Fruit fly (Drosophila melanogaster) whole organism, embryonic: ENCODE data around the gene AnxB9.

Experiments
- ATbp ChIP-seq: fragments of 200-800 bp; sonication (Bioruptor generic); optimal IDR thresholded peaks from 2 replicates; lab custom pipeline; 2017; ENCODE audit warnings: missing biosample characterization, mild to moderate bottlenecking, missing genetic modification characterization, missing genetic modification reagents
- Abd-B ChIP-seq: fragments of 200-800 bp; sonication (Bioruptor generic); optimal IDR thresholded peaks from 2 replicates; lab custom pipeline; 2018; ENCODE audit warnings: missing biosample characterization, mild to moderate bottlenecking, missing genetic modification characterization, moderate library complexity
- Aef1 ChIP-seq: fragments of 200-800 bp; sonication (Bioruptor generic); IDR thresholded peaks from 3 replicates; pipeline ENCODE4 v1.3.6; 2022; ENCODE audit warnings: missing biosample characterization, missing genetic modification characterization
- CG1024 ChIP-seq: fragments of 200-800 bp; sonication (Bioruptor generic); IDR thresholded peaks from 2 replicates; pipeline ENCODE4 v1.3.6; 2022; ENCODE audit warnings: missing biosample characterization, missing genetic modification characterization
- CG10654 ChIP-seq: fragments of 200-800 bp; sonication (Bioruptor generic); optimal IDR thresholded peaks from 2 replicates; lab custom pipeline; 2016; ENCODE audit warnings: missing biosample characterization, missing genetic modification characterization
- CG11093 ChIP-seq: fragments of 200-800 bp; sonication (Bioruptor generic); IDR thresholded peaks from 3 replicates; pipeline ENCODE4 v1.3.6; 2022; ENCODE audit warnings: missing biosample characterization, missing genetic modification characterization
- CG11247 ChIP-seq: fragments of 200-800 bp; sonication (Bioruptor generic); IDR thresholded peaks from 2 replicates; pipeline ENCODE4 v1.3.6; 2022; ENCODE audit warnings: missing biosample characterization, missing genetic modification characterization
- CG11504 ChIP-seq: fragments of 200-800 bp; sonication (Bioruptor generic); optimal IDR thresholded peaks from 3 replicates; lab custom pipeline; 2019; ENCODE audit warnings: missing biosample characterization, mild to moderate bottlenecking, missing genetic modification characterization, moderate library complexity
- CG12391 ChIP-seq: fragments of 200-800 bp; sonication (Bioruptor generic); optimal IDR thresholded peaks from 3 replicates; lab custom pipeline; 2018; ENCODE audit warnings: missing biosample characterization, mild to moderate bottlenecking, missing genetic modification characterization, moderate library complexity
- CG1602 ChIP-seq: fragments of 200-800 bp; sonication (Bioruptor generic); optimal IDR thresholded peaks from 3 replicates; lab custom pipeline; 2016; ENCODE audit warnings: missing biosample characterization, missing genetic modification characterization
- CG1647 ChIP-seq: fragments of 200-800 bp; sonication (Bioruptor generic); optimal IDR thresholded peaks from 3 replicates; lab custom pipeline; 2016; ENCODE audit warnings: missing biosample characterization, missing genetic modification characterization
- CG17568 ChIP-seq: fragments of 200-800 bp; sonication (Bioruptor generic); optimal IDR thresholded peaks from 2 replicates; lab custom pipeline; 2018; ENCODE audit warnings: missing biosample characterization, mild to moderate bottlenecking, missing genetic modification characterization, moderate library complexity
- CG17912 ChIP-seq: fragments of 200-800 bp; sonication (Bioruptor generic); optimal IDR thresholded peaks from 2 replicates; lab custom pipeline; 2018; ENCODE audit warnings: missing biosample characterization, mild to moderate bottlenecking, missing genetic modification characterization
- CG2712 ChIP-seq: fragments of 200-800 bp; optimal IDR thresholded peaks from 3 replicates; lab custom pipeline; 2019; ENCODE audit warnings: missing biosample characterization, mild to moderate bottlenecking, missing genetic modification characterization, moderate library complexity
- CG34376 ChIP-seq: fragments of 200-800 bp; sonication (Bioruptor generic); optimal IDR thresholded peaks from 2 replicates; lab custom pipeline; 2018; ENCODE audit warnings: missing biosample characterization, mild to moderate bottlenecking, missing genetic modification characterization
- CG7372 ChIP-seq: fragments of 200-800 bp; sonication (Bioruptor generic); IDR thresholded peaks from 2 replicates; pipeline ENCODE4 v1.3.6; 2022; ENCODE audit warnings: missing biosample characterization, missing genetic modification characterization
- CG7786 ChIP-seq: fragments of 200-800 bp; sonication (Bioruptor generic); optimal IDR thresholded peaks from 2 replicates; lab custom pipeline; 2016; ENCODE audit warnings: missing biosample characterization, missing genetic modification characterization
- CG7987 ChIP-seq: fragments of 200-800 bp; sonication (Bioruptor generic); optimal IDR thresholded peaks from 2 replicates; lab custom pipeline; 2018; ENCODE audit warnings: missing biosample characterization, mild to moderate bottlenecking, missing genetic modification characterization, moderate library complexity
- CG8281 ChIP-seq: fragments of 200-800 bp; sonication (Bioruptor generic); optimal IDR thresholded peaks from 2 replicates; lab custom pipeline; 2018; ENCODE audit warnings: missing biosample characterization, mild to moderate bottlenecking, missing genetic modification characterization, moderate library complexity
- CG8765 ChIP-seq: fragments of 200-800 bp; sonication (Bioruptor generic); IDR thresholded peaks from 2 replicates; pipeline ENCODE4 v1.3.6; 2022; ENCODE audit warnings: missing biosample characterization, missing genetic modification characterization
- Dbx ChIP-seq: fragments of 200-800 bp; sonication (Bioruptor generic); IDR thresholded peaks from 3 replicates; pipeline ENCODE4 v1.3.6; 2022; ENCODE audit warnings: missing biosample characterization, missing genetic modification characterization
- Doc3 ChIP-seq: fragments of 200-800 bp; sonication (Bioruptor generic); IDR thresholded peaks from 3 replicates; pipeline ENCODE4 v1.3.6; 2022; ENCODE audit warnings: missing biosample characterization, missing genetic modification characterization; ENCODE audit not compliant: partially characterized antibody
- Fer1 ChIP-seq: fragments of 200-800 bp; sonication (Bioruptor generic); optimal IDR thresholded peaks from 2 replicates; lab custom pipeline; 2017; ENCODE audit warnings: missing biosample characterization, mild to moderate bottlenecking, missing genetic modification characterization
- Gug ChIP-seq: fragments of 200-800 bp; sonication (Bioruptor generic); IDR thresholded peaks from 4 replicates; pipeline ENCODE4 v1.3.6; 2022; ENCODE audit warnings: missing biosample characterization, missing genetic modification characterization
- Hr3 ChIP-seq: fragments of 200-800 bp; sonication (Bioruptor generic); optimal IDR thresholded peaks from 3 replicates; lab custom pipeline; 2016; ENCODE audit warnings: missing biosample characterization, missing genetic modification characterization
- Hr78 ChIP-seq, 2 experiments: fragments of 200-800 bp in 1 of 2; fragments of >200 bp in 1 of 2; sonication (Bioruptor generic) in 1 of 2; optimal IDR thresholded peaks; 2 replicates each; lab custom pipeline; 2017 to 2019; ENCODE audit warnings: missing biosample characterization in 2 of 2, missing genetic modification characterization in 2 of 2, mild to moderate bottlenecking in 1 of 2, moderate library complexity in 1 of 2
- Lpt ChIP-seq: fragments of >200 bp; optimal IDR thresholded peaks from 2 replicates; lab custom pipeline; 2018; ENCODE audit warnings: missing biosample characterization, missing genetic modification characterization
- MBD-R2 ChIP-seq: fragments of 200-800 bp; sonication (Bioruptor generic); IDR thresholded peaks from 2 replicates; pipeline ENCODE4 v1.3.6; 2022; ENCODE audit warnings: missing biosample characterization, missing genetic modification characterization
- Mad ChIP-seq: fragments of 200-800 bp; sonication (Bioruptor generic); optimal IDR thresholded peaks from 2 replicates; lab custom pipeline; 2016; ENCODE audit warnings: missing biosample characterization, missing genetic modification characterization
- Myb ChIP-seq: fragments of 200-800 bp; sonication (Bioruptor generic); optimal IDR thresholded peaks from 2 replicates; lab custom pipeline; 2016; ENCODE audit warnings: missing biosample characterization, missing genetic modification characterization
- Nf-YA ChIP-seq: fragments of 200-800 bp; sonication (Bioruptor generic); IDR thresholded peaks from 2 replicates; pipeline ENCODE4 v1.3.6; 2022; ENCODE audit warnings: missing biosample characterization, missing genetic modification characterization
- Sox102F ChIP-seq: fragments of 200-800 bp; sonication (Bioruptor generic); optimal IDR thresholded peaks from 2 replicates; lab custom pipeline; 2018; ENCODE audit warnings: missing biosample characterization, mild to moderate bottlenecking, missing genetic modification characterization, moderate library complexity
- Ssrp ChIP-seq: fragments of 200-800 bp; sonication (Bioruptor generic); optimal IDR thresholded peaks from 2 replicates; lab custom pipeline; 2018; ENCODE audit warnings: missing biosample characterization, mild to moderate bottlenecking, missing genetic modification characterization, moderate library complexity
- bbx ChIP-seq: fragments of 200-800 bp; sonication (Bioruptor generic); IDR thresholded peaks from 2 replicates; pipeline ENCODE4 v1.3.6; 2022; ENCODE audit warnings: missing biosample characterization, missing genetic modification characterization; ENCODE audit not compliant: partially characterized antibody
- bowl ChIP-seq: fragments of 200-800 bp; sonication (Bioruptor generic); IDR thresholded peaks from 2 replicates; pipeline ENCODE4 v1.3.6; 2022; ENCODE audit warnings: missing biosample characterization, missing genetic modification characterization
- cad ChIP-seq: fragments of >200 bp; optimal IDR thresholded peaks from 2 replicates; lab custom pipeline; 2017; ENCODE audit warnings: missing biosample characterization, missing genetic modification characterization
- crc ChIP-seq: fragments of 200-800 bp; sonication (Bioruptor generic); optimal IDR thresholded peaks from 2 replicates; lab custom pipeline; 2016; ENCODE audit warnings: missing biosample characterization, missing genetic modification characterization
- fd102C ChIP-seq: fragments of 200-800 bp; sonication (Bioruptor generic); optimal IDR thresholded peaks from 2 replicates; lab custom pipeline; 2018; ENCODE audit warnings: missing biosample characterization, mild to moderate bottlenecking, missing genetic modification characterization, moderate library complexity
- fru ChIP-seq: fragments of >200 bp; optimal IDR thresholded peaks from 2 replicates; lab custom pipeline; 2017
- hb ChIP-seq: fragments of 200-800 bp; sonication (Bioruptor generic); IDR thresholded peaks from 3 replicates; pipeline ENCODE4 v1.3.6; 2022; ENCODE audit warnings: missing biosample characterization, missing genetic modification characterization; ENCODE audit not compliant: partially characterized antibody
- lilli ChIP-seq: fragments of 200-800 bp; sonication (Bioruptor generic); optimal IDR thresholded peaks from 3 replicates; lab custom pipeline; 2016; ENCODE audit warnings: missing biosample characterization, missing genetic modification characterization
- mam ChIP-seq: fragments of 200-800 bp; sonication (Bioruptor generic); optimal IDR thresholded peaks from 3 replicates; lab custom pipeline; 2016; ENCODE audit warnings: missing biosample characterization, missing genetic modification characterization
- mirr ChIP-seq: fragments of 200-800 bp; sonication (Bioruptor generic); optimal IDR thresholded peaks from 3 replicates; lab custom pipeline; 2018; ENCODE audit warnings: missing biosample characterization, mild to moderate bottlenecking, missing genetic modification characterization
- mld ChIP-seq: fragments of 200-800 bp; sonication (Bioruptor generic); IDR thresholded peaks from 3 replicates; pipeline ENCODE4 v1.3.6; 2022; ENCODE audit warnings: missing biosample characterization, missing genetic modification characterization; ENCODE audit not compliant: partially characterized antibody
- sc ChIP-seq, 3 experiments: fragments of >200 bp in 2 of 3; fragments of 200-800 bp in 1 of 3; sonication (Bioruptor generic) in 1 of 3; optimal IDR thresholded peaks; 2 replicates in 2 of 3; 3 replicates in 1 of 3; lab custom pipeline; 2017; ENCODE audit warnings: mild to moderate bottlenecking in 1 of 3, missing biosample characterization in 1 of 3, missing genetic modification characterization in 1 of 3, missing genetic modification reagents in 1 of 3
- sob ChIP-seq: fragments of 200-800 bp; sonication (Bioruptor generic); IDR thresholded peaks from 2 replicates; pipeline ENCODE4 v1.3.6; 2022; ENCODE audit warnings: missing biosample characterization, missing genetic modification characterization
- unpg ChIP-seq: fragments of 200-800 bp; sonication (Bioruptor generic); optimal IDR thresholded peaks from 3 replicates; lab custom pipeline; 2018; ENCODE audit warnings: missing biosample characterization, mild to moderate bottlenecking, missing genetic modification characterization, moderate library complexity
- wdn ChIP-seq: fragments of 200-800 bp; sonication (Bioruptor generic); IDR thresholded peaks from 2 replicates; pipeline ENCODE4 v1.3.6; 2022; ENCODE audit warnings: missing biosample characterization, missing genetic modification characterization
- zen2 ChIP-seq: fragments of 200-800 bp; sonication (Bioruptor generic); IDR thresholded peaks from 3 replicates; pipeline ENCODE4 v1.3.6; 2022; ENCODE audit warnings: missing biosample characterization, missing genetic modification characterization; ENCODE audit not compliant: partially characterized antibody
- zfh1 ChIP-seq: fragments of 200-800 bp; sonication (Bioruptor generic); IDR thresholded peaks from 3 replicates; pipeline ENCODE4 v1.3.6; 2022; ENCODE audit warnings: missing biosample characterization, missing genetic modification characterization
- zfh2 ChIP-seq: fragments of 200-800 bp; sonication (Bioruptor generic); optimal IDR thresholded peaks from 2 replicates; lab custom pipeline; 2016; ENCODE audit warnings: missing biosample characterization, missing genetic modification characterization

The AnxB9 gene

dm6 chr3R:21118784-21119183, 53.7 kb downstream of the AnxB9 start, which contains the start of gene Bdbt (continued):
- TF ChIP-seq Dbx (GFP tag; lab: Robert Waterston, UW): 0 out of 3 replicates have a peak, but pooled peaks have one; percentile 55
- no peak for TF ChIP-seq ATbp (GFP tag; lab: Kevin White, UChicago)
- no peak for TF ChIP-seq CG11247
- TF ChIP-seq Gug (GFP tag; lab: Robert Waterston, UW): no peak
- TF ChIP-seq CG11093 (GFP tag; lab: Robert Waterston, UW): no peak
- peak; percentile 32 for TF ChIP-seq Ssrp
- TF ChIP-seq CG10654 (GFP tag; lab: Kevin White, UChicago): peak; percentile 11
- peak; percentile 7 for TF ChIP-seq Myb (GFP tag; lab: Kevin White, UChicago)
- TF ChIP-seq sob (GFP tag; lab: Robert Waterston, UW): peak; percentile 59; the same call in 1 of the 2 replicates
- no peak for TF ChIP-seq Lpt (GFP tag; lab: Kevin White, UChicago)
- peak; percentile 82 for TF ChIP-seq bbx
- TF ChIP-seq CG17568 (GFP tag; lab: Kevin White, UChicago): no peak
- TF ChIP-seq Hr78 (GFP tag; optimal IDR thresholded peaks at IDR 0.05; lab: Kevin White, UChicago): no peak
- TF ChIP-seq zfh2 (GFP tag; lab: Kevin White, UChicago): peak; percentile 62
- no peak for TF ChIP-seq unpg
- no peak for TF ChIP-seq bowl (GFP tag; lab: Robert Waterston, UW)
- no peak for TF ChIP-seq CG12391 (tag; lab: Kevin White, UChicago)
- TF ChIP-seq CG7987 (GFP tag; lab: Kevin White, UChicago): no peak
- no peak for TF ChIP-seq Nf-YA (GFP tag; lab: Robert Waterston, UW)
- TF ChIP-seq hb (GFP tag; lab: Robert Waterston, UW): peak; percentile 89
- peak; percentile 28 for TF ChIP-seq Hr3
- no peak for TF ChIP-seq CG17912
- TF ChIP-seq Doc3 (GFP tag; lab: Robert Waterston, UW): no peak
- TF ChIP-seq CG11504 (tag; lab: Kevin White, UChicago): no peak
- peak; percentile 40; the same call in 2 of the 3 replicates for TF ChIP-seq Aef1 (GFP tag; lab: Robert Waterston, UW)
- no peak for TF ChIP-seq Mad (GFP tag; lab: Kevin White, UChicago)
- no peak for TF ChIP-seq fd102C
- TF ChIP-seq mirr (GFP tag; lab: Kevin White, UChicago): no peak
- peak; percentile 39 for TF ChIP-seq mam (GFP tag; lab: Kevin White, UChicago)
- no peak for TF ChIP-seq CG2712 (tag; lab: Kevin White, UChicago)
- no peak for TF ChIP-seq Abd-B (GFP tag; lab: Kevin White, UChicago)
- TF ChIP-seq fru: no peak
- TF ChIP-seq CG1024 (GFP tag; lab: Robert Waterston, UW): no peak
- TF ChIP-seq MBD-R2 (GFP tag; lab: Robert Waterston, UW): peak; percentile 82
- no peak for TF ChIP-seq CG1647 (GFP tag; lab: Kevin White, UChicago)
- TF ChIP-seq Fer1 (GFP tag; lab: Kevin White, UChicago): no peak
- TF ChIP-seq CG8765 (GFP tag; lab: Robert Waterston, UW): no peak
- TF ChIP-seq CG1602 (GFP tag; lab: Kevin White, UChicago): peak; percentile 31
- no peak for TF ChIP-seq CG7372 (GFP tag; lab: Robert Waterston, UW)
- TF ChIP-seq CG34376 (GFP tag; lab: Kevin White, UChicago): no peak
- TF ChIP-seq mld (GFP tag; lab: Robert Waterston, UW): peak; percentile 83
- TF ChIP-seq CG7786: no peak
- TF ChIP-seq CG8281: no peak
- no peak for TF ChIP-seq cad (GFP tag; lab: Kevin White, UChicago)
- no peak for TF ChIP-seq sc (optimal IDR thresholded peaks at IDR 0.05; lab: Kevin White, UChicago)
- TF ChIP-seq sc (GFP tag; optimal IDR thresholded peaks at IDR 0.05; lab: Kevin White, UChicago): no peak
- TF ChIP-seq lilli: peak; percentile 65
- TF ChIP-seq crc (GFP tag; lab: Kevin White, UChicago): no peak
- TF ChIP-seq Sox102F: no peak
- no peak for TF ChIP-seq zfh1 (GFP tag; lab: Robert Waterston, UW)
- no peak for TF ChIP-seq wdn (GFP tag; lab: Robert Waterston, UW)
- TF ChIP-seq zen2 (GFP tag; lab: Robert Waterston, UW): peak; percentile 63
